Worm (Caenorhabditis elegans): ENCODE measurements around the gene arp-6.

Gene arp-6

DNA sequence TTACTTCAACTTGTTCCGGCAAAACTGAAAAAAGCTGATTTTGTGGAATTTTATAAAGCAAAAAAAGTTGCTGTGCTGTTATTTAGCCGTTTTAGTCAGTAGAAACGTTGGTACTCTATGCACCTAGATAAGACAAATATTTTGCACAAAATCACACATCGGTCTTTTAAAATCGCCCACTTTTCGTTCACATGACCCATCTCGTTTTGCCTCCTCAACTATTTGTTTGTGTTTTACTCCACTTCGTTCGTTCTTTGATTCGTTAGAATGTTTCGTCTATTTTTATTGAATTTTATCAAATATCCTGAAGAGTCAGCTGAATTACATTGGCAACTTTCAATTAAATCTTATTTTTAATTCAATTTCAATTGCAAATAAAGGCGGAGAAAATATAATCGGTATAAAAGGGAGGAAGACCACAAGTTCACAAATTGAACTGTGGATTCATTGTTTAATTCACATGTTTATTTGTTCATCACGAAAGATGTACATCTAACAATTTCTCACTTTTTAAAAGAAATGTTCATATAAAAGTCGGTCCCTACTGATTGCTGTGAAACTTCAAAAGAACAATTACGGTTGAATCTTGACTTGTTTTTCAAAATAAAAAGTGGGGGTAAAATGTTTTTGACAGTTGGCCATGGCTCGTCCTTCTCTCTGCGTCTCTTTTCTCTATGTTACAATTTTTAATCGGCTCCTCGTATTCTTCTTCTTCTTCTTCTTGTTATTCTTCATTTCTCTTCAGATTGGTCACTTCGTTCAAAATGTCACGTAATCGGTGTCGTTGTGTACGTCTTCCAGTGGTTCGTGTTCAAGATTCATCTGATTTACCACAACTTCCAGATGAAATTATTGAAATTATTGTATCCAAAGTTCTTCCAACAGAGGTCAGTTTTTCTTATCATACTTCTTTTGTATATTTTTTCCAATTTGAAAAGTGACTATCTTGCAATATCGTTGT lies 24.8 kb downstream of the arp-6 start, which contains the start of gene DH11.2:
Gene DH11.2, plus strand, starts transcription at position 746 of the 961 bp plus-strand sequence.
- TF ChIP-seq unc-98 (GFP tag; IDR thresholded peaks at IDR 0.05) (no peak), nhr-71 (tag; optimal IDR thresholded peaks at IDR 0.05) (peak; percentile 73), swsn-7 (tag; optimal IDR thresholded peaks at IDR 0.05) (peak; percentile 21), unc-130 (tag; optimal IDR thresholded peaks at IDR 0.05) (peak; percentile 62), lin-14 (GFP tag; optimal IDR thresholded peaks at IDR 0.05) (peak; percentile 33), unc-62 (GFP tag; optimal IDR thresholded peaks at IDR 0.05) (no peak), sup-37 (GFP tag; optimal IDR thresholded peaks at IDR 0.05) (peak; percentile 34), tbx-2 (tag; optimal IDR thresholded peaks at IDR 0.05) (peak; percentile 17), lin-15B (tag; optimal IDR thresholded peaks at IDR 0.05) (no peak), elt-3 (tag; optimal IDR thresholded peaks at IDR 0.05) (peak in 1 of 6 experiments; percentile 56), snu-23 (GFP tag; optimal IDR thresholded peaks at IDR 0.05) (peak; percentile 39), pag-3 (tag; optimal IDR thresholded peaks at IDR 0.05; ENCODE audit: borderline replicate concordance, insufficient read depth) (no peak), nhr-20 (tag; optimal IDR thresholded peaks at IDR 0.05) (peak; percentile 65), nhr-85 (tag) (peak; percentile 74), lsy-2 (tag; optimal IDR thresholded peaks at IDR 0.05) (peak in 1 of 2 experiments; percentile 1), mep-1 (tag; optimal IDR thresholded peaks at IDR 0.05) (peak; percentile 37), elt-2 (tag; optimal IDR thresholded peaks at IDR 0.05) (peak; percentile 49), lin-35 (GFP tag; optimal IDR thresholded peaks at IDR 0.05) (peak; percentile 1 to 43), C16A3.4 (tag; optimal IDR thresholded peaks at IDR 0.05) (peak; percentile 44), fkh-10 (GFP tag; optimal IDR thresholded peaks at IDR 0.05) (no peak), nhr-19 (GFP tag; conservative IDR thresholded peaks at IDR 0.05) (peak; percentile 51), lir-3 (tag; optimal IDR thresholded peaks at IDR 0.05; ENCODE audit: poor library complexity) (peak; percentile 27), mdl-1 (tag; optimal IDR thresholded peaks at IDR 0.05) (peak in 1 of 2 experiments; percentile 62), efl-1 (optimal IDR thresholded peaks at IDR 0.05) (no peak), efl-1 (GFP tag; optimal IDR thresholded peaks at IDR 0.05 in 1 of 2) (peak in 1 of 2 experiments; percentile 68), blmp-1 (tag; optimal IDR thresholded peaks at IDR 0.05) (peak; percentile 61)

DNA sequence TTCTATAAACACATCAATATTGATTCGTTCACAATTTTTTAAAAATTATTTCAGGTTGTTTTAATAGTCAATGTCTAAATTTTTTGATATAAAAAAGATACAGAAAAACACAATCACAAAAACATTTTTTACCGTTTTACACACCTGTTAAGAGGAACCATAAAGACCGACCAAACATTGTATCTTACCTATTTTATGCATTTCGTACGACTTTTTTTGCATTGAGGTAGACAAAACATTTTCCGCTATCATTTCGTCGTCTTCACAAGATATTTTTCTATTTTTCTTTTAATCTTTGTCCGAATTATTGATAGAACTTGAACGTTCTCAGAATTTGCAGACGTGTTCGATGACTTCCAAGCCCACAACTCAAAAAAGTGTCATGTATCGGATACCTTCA lies 28.8 kb downstream of the arp-6 start, which contains the start of gene glna-2:
Gene glna-2, plus strand, starts transcription at position 301 of the 400 bp plus-strand sequence.
- TF ChIP-seq skn-1 (tag; optimal IDR thresholded peaks at IDR 0.05) (no peak), zip-4 (GFP tag; optimal IDR thresholded peaks at IDR 0.05) (no peak), nhr-12 (tag; optimal IDR thresholded peaks at IDR 0.05) (no peak), ceh-90 (tag; optimal IDR thresholded peaks at IDR 0.05) (no peak), fkh-10 (GFP tag; optimal IDR thresholded peaks at IDR 0.05) (no peak), ceh-88 (GFP tag; IDR thresholded peaks at IDR 0.05) (no peak), mep-1 (tag; optimal IDR thresholded peaks at IDR 0.05) (no peak), nhr-71 (tag; optimal IDR thresholded peaks at IDR 0.05) (no peak), egl-13 (tag; optimal IDR thresholded peaks at IDR 0.05) (no peak), ceh-8 (GFP tag; optimal IDR thresholded peaks at IDR 0.05) (no peak), C04F5.9 (tag; optimal IDR thresholded peaks at IDR 0.05) (no peak), egl-27 (tag; optimal IDR thresholded peaks at IDR 0.05) (no peak), sup-37 (GFP tag; optimal IDR thresholded peaks at IDR 0.05) (no peak), lin-39 (tag; optimal IDR thresholded peaks at IDR 0.05) (no peak), efl-1 (optimal IDR thresholded peaks at IDR 0.05) (no peak), efl-1 (GFP tag; optimal IDR thresholded peaks at IDR 0.05 in 1 of 2) (no peak), nhr-85 (tag) (no peak), hpl-2 (GFP tag; optimal IDR thresholded peaks at IDR 0.05) (no peak), elt-3 (tag; optimal IDR thresholded peaks at IDR 0.05) (no peak), hlh-17 (GFP tag; optimal IDR thresholded peaks at IDR 0.05; ENCODE audit: borderline replicate concordance) (no peak)

Data from whole organism, L1 larva.